Fruit fly (Drosophila melanogaster): ENCODE data around the gene CG2604.

The CG2604 gene

DNA sequence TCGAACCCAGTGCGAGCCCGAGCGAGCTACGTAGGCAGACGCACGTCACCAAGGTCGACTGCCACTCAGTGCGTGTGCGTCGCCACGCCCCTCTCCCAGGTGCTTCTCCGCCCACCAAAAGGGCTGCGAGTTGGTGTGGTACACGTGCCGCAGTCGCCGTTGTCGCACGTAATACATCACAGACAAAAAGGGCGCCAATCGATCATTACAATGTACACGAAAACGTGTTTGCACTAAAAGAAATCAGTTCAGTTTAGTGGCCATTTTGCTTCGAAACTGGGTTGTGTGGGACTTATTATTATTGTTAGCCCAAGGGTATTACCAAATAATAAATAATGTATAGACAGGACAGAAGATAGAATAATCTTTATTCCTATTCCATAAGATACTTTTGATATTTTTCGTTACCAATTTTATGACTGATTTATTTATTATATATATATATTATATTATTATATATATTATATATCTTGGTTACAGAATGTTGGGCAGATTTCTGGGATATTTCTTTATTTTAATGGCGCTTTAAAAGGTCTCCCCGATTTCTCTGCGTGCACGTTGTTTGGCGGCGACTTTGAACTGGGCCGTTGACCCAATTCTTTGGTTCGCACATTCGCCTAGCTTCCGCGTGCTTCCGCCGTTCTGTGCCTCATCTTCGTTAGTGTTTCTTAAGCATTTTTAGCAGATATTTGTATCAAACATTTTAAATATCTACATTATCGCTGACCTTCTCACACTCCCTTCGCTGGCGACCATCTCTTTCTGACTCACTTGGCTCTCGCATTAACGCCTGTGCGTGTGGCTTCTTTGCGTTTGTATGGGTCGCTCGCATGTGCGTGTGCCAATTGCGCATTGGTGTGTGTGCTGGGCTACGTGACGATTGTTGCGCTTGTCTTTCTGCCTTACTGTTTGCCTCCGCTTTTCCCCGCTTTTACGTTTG is 40.4 kb upstream of the CG2604 start (continued):
- TF ChIP-seq CG10462 (GFP tag; optimal IDR thresholded peaks at IDR 0.05) (peak; percentile 60), CG16815 (GFP tag; optimal IDR thresholded peaks at IDR 0.05) (peak; percentile 50), sc (optimal IDR thresholded peaks at IDR 0.05) (no peak), sc (GFP tag; optimal IDR thresholded peaks at IDR 0.05) (peak; percentile 81), CG17912 (GFP tag; optimal IDR thresholded peaks at IDR 0.05) (peak; percentile 45), maf-S (GFP tag; optimal IDR thresholded peaks at IDR 0.05) (no peak), CG18011 (GFP tag; optimal IDR thresholded peaks at IDR 0.05) (peak; percentile 58), Meics (GFP tag; optimal IDR thresholded peaks at IDR 0.05) (peak; percentile 90), CG4404 (GFP tag; IDR thresholded peaks at IDR 0.05) (peak; percentile 61), CG18764 (GFP tag; optimal IDR thresholded peaks at IDR 0.05) (peak; percentile 53), gt (GFP tag; IDR thresholded peaks at IDR 0.05) (peak; percentile 45; the same call in 1 of the 2 replicates), onecut (GFP tag; IDR thresholded peaks at IDR 0.05) (no peak; the same call in none of the 2 replicates), CG6254 (GFP tag; optimal IDR thresholded peaks at IDR 0.05) (peak; percentile 73), CG1603 (tag; optimal IDR thresholded peaks at IDR 0.05) (peak; percentile 51), Ssrp (tag; optimal IDR thresholded peaks at IDR 0.05) (peak; percentile 87), E2f2 (GFP tag; IDR thresholded peaks at IDR 0.05) (peak; percentile 58; the same call in 1 of the 2 replicates), CG11093 (GFP tag; IDR thresholded peaks at IDR 0.05) (peak; percentile 73; the same call in 1 of the 3 replicates), bbx (GFP tag; IDR thresholded peaks at IDR 0.05; ENCODE audit: partially characterized antibody) (peak; percentile 45), CG2712 (tag; optimal IDR thresholded peaks at IDR 0.05) (peak; percentile 91), nerfin-2 (GFP tag; IDR thresholded peaks at IDR 0.05; ENCODE audit: partially characterized antibody) (no peak), CG15011 (GFP tag; optimal IDR thresholded peaks at IDR 0.05) (no peak), TFAM (GFP tag; optimal IDR thresholded peaks at IDR 0.05) (no peak), CG1233 (GFP tag; optimal IDR thresholded peaks at IDR 0.05) (peak; percentile 90), tgo (GFP tag; IDR thresholded peaks at IDR 0.05) (peak; percentile 66), CG9876 (GFP tag; optimal IDR thresholded peaks at IDR 0.05) (no peak), Jarid2 (GFP tag; optimal IDR thresholded peaks at IDR 0.05) (peak; percentile 48), chm (GFP tag; IDR thresholded peaks at IDR 0.05) (no peak; the same call in 1 of the 2 replicates), CG33213 (GFP tag; optimal IDR thresholded peaks at IDR 0.05) (no peak), nau (GFP tag; optimal IDR thresholded peaks at IDR 0.05) (no peak), Fer2 (tag; optimal IDR thresholded peaks at IDR 0.05) (peak; percentile 61), ci (GFP tag; IDR thresholded peaks at IDR 0.05) (peak; percentile 61; the same call in 1 of the 3 replicates), eyg (GFP tag; optimal IDR thresholded peaks at IDR 0.05) (no peak), tin (GFP tag; optimal IDR thresholded peaks at IDR 0.05) (peak; percentile 82), CG34224 (GFP tag; IDR thresholded peaks at IDR 0.05; ENCODE audit: partially characterized antibody) (peak; percentile 37; the same call in 1 of the 3 replicates), mam (GFP tag; optimal IDR thresholded peaks at IDR 0.05) (peak; percentile 10), lab (GFP tag; optimal IDR thresholded peaks at IDR 0.05) (peak; percentile 88), CG15269 (tag; optimal IDR thresholded peaks at IDR 0.05) (peak; percentile 93), CG2678 (tag; optimal IDR thresholded peaks at IDR 0.05) (peak; percentile 94), B-H2 (GFP tag; optimal IDR thresholded peaks at IDR 0.05) (no peak), tup (GFP tag; optimal IDR thresholded peaks at IDR 0.05) (peak; percentile 34), amos (GFP tag; IDR thresholded peaks at IDR 0.05; ENCODE audit: partially characterized antibody) (no peak), CG9609 (GFP tag; optimal IDR thresholded peaks at IDR 0.05) (no peak), Drgx (GFP tag; IDR thresholded peaks at IDR 0.05) (peak; percentile 23; the same call in 1 of the 2 replicates), Hr78 (GFP tag; optimal IDR thresholded peaks at IDR 0.05) (peak in 1 of 2 experiments; percentile 52), scrt (GFP tag; optimal IDR thresholded peaks at IDR 0.05) (peak; percentile 61), prd (optimal IDR thresholded peaks at IDR 0.05) (no peak), prd (GFP tag; IDR thresholded peaks at IDR 0.05) (peak; percentile 82)
